Worm (Caenorhabditis elegans): ENCODE data around the gene ubc-24.

Gene ubc-24

DNA sequence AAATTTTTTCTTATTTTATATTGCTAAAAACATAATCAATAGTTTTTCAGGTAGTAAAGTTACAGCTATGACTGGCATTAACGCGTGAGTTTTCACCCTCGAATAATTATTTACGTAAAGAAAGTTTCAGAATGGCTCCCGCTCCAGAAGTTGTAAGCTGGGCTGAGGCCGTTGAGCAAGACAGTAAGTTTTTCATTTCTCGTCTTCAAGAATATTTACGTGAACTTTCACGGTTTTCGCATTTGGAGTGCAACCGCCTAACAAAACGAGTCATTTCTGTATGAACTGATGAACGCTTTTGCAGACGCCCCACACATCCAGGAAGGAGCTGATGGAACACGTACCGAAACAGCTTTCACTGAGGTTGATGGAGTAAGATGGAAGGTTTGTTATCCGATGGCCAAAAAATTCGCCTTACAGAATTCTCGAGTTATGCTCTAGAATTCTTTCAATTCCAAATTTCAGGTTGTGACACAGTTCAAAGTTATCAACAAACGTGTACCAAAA, 37.4 kb downstream of the ubc-24 start, which contains the start of gene eif-3.G:
eif-3.G (plus strand) TSS at position 51 of the 507 bp plus-strand sequence.
- no peak for TF ChIP-seq nhr-77 (tag; optimal IDR thresholded peaks at IDR 0.05)
- no peak for TF ChIP-seq hmg-11 (tag; optimal IDR thresholded peaks at IDR 0.05)

DNA sequence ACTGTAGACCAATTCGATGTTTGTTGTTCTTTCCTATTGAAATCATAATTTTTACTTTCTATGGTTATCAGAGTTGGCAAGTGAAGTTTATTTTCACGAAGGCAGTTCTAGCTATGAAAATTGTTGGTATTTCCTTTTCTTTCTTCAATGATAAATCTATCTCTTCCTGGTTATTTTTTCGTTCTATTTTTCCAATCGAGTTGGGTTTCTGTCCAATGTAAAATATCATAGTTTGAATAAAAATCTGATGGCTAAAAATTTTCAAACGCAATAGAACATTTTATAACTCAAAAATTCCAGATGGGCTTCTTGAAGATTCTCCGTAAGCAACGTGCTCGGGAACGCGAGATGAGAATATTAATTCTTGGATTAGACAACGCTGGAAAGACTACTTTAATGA, 38.6 kb downstream of the ubc-24 start, which contains the start of gene evl-20:
evl-20 (plus strand) TSS at position 301 of the 400 bp plus-strand sequence.
- TF ChIP-seq lin-15B (tag; optimal IDR thresholded peaks at IDR 0.05) = no peak
- TF ChIP-seq nfya-1 (tag; optimal IDR thresholded peaks at IDR 0.05; ENCODE audit: insufficient read depth) = no peak
- TF ChIP-seq nhr-43 (tag; optimal IDR thresholded peaks at IDR 0.05; ENCODE audit: poor library complexity, severe bottlenecking) = no peak
- no peak for TF ChIP-seq eor-1 (tag; optimal IDR thresholded peaks at IDR 0.05)
- no peak for TF ChIP-seq ceh-82 (tag; optimal IDR thresholded peaks at IDR 0.05)
- no peak for TF ChIP-seq nhr-11 (tag; optimal IDR thresholded peaks at IDR 0.05)

DNA sequence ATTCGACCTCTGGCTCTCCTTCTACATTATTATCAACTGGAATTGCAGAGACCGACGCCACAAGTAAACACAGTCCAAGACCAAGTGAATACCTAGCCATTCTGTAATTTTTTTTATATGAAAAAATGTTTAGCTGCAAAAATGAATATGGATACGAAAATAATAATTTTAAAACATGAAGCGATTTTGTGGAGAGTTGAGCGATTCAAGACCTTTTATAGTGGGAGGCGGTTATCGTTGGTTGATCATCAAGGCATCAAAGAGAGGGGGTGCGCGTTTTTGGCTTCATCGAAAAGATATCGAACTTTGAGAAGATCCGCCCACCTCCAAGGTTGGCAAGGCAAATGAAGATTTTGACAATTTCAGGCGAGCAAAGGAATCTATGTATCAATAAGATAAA, 41.3 kb downstream of the ubc-24 start, which contains the start of gene cut-3:
cut-3 (minus strand) TSS at position 101 of the 400 bp plus-strand sequence.
- TF ChIP-seq nhr-12 (tag; optimal IDR thresholded peaks at IDR 0.05) (no peak), elt-2 (tag; optimal IDR thresholded peaks at IDR 0.05) (no peak), egl-5 (tag; optimal IDR thresholded peaks at IDR 0.05) (no peak), zag-1 (tag; optimal IDR thresholded peaks at IDR 0.05) (no peak), nhr-76 (tag; optimal IDR thresholded peaks at IDR 0.05) (no peak), ztf-4 (tag; optimal IDR thresholded peaks at IDR 0.05) (no peak), nhr-23 (tag; optimal IDR thresholded peaks at IDR 0.05) (no peak), snpc-4 (tag; optimal IDR thresholded peaks at IDR 0.05) (no peak), eor-1 (tag; optimal IDR thresholded peaks at IDR 0.05) (no peak), pha-4 (tag; optimal IDR thresholded peaks at IDR 0.05) (no peak), nhr-237 (tag; optimal IDR thresholded peaks at IDR 0.05) (no peak), lin-39 (tag; optimal IDR thresholded peaks at IDR 0.05) (no peak), aly-2 (tag; optimal IDR thresholded peaks at IDR 0.05) (no peak), ceh-82 (tag; optimal IDR thresholded peaks at IDR 0.05) (no peak), jun-1 (tag; optimal IDR thresholded peaks at IDR 0.05) (no peak), daf-12 (tag; optimal IDR thresholded peaks at IDR 0.05) (no peak), ztf-11 (tag; optimal IDR thresholded peaks at IDR 0.05) (no peak)

DNA sequence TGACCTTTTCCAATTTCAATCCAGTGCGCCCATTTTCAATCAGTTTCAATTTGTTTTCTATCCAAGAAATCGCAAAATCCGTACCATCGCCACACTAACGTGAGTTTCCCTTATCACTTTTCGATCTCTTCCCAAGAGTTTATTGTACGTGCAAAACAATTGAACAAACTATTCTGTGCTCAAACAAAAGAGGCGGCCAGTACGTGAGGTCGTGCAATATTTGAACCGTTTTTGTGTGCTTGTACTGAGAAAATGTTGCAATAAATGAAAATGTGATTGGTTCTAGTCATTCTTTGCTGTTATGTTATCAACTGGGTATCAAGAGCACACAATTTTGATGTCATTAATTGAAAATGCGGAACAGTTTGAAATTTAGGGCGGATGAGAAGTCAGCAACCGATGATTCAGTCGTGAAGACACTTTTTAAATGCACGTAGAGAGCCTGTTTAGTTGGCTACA, 44.3 kb downstream of the ubc-24 start, which contains the start of gene F22B5.4:
F22B5.4 (plus strand) TSS at position 51 of the 459 bp plus-strand sequence.
- TF ChIP-seq unc-62 (GFP tag; optimal IDR thresholded peaks at IDR 0.05) (no peak), ceh-82 (tag; optimal IDR thresholded peaks at IDR 0.05) (no peak), aly-2 (tag; optimal IDR thresholded peaks at IDR 0.05) (no peak), daf-12 (tag; optimal IDR thresholded peaks at IDR 0.05) (no peak), eor-1 (tag; optimal IDR thresholded peaks at IDR 0.05) (no peak), pqm-1 (tag; optimal IDR thresholded peaks at IDR 0.05) (peak; percentile 30), fkh-10 (GFP tag; optimal IDR thresholded peaks at IDR 0.05) (no peak), sea-2 (GFP tag; optimal IDR thresholded peaks at IDR 0.05) (no peak), pha-4 (tag; optimal IDR thresholded peaks at IDR 0.05) (peak; percentile 55), hmg-11 (tag; optimal IDR thresholded peaks at IDR 0.05) (no peak), jun-1 (tag; optimal IDR thresholded peaks at IDR 0.05) (peak; percentile 12)

DNA sequence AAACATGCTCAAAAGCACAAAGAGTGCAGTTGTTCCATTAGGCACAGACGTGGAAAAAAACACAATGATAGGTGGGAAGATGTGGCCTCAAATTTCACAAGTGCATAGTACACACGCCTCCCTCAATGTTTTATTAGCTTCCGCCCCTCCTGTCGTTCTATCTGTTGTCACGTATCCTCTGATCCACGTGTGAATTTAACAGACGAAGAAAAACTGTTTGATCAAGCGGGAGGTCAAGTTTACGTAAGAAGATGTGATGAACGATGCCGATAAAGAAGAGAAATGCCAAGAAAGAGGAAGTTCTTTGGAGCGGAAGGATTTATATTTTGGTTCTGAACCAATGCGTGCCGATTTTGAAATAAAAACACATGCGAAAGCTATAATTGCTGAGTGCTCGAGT, 45.3 kb downstream of the ubc-24 start:
- TF ChIP-seq mml-1 (tag; optimal IDR thresholded peaks at IDR 0.05) = no peak
- TF ChIP-seq ama-1 (optimal IDR thresholded peaks at IDR 0.05) = no peak
- no peak for TF ChIP-seq ceh-9 (tag; optimal IDR thresholded peaks at IDR 0.05)
- TF ChIP-seq pha-4 (tag; optimal IDR thresholded peaks at IDR 0.05) = peak; percentile 10

DNA sequence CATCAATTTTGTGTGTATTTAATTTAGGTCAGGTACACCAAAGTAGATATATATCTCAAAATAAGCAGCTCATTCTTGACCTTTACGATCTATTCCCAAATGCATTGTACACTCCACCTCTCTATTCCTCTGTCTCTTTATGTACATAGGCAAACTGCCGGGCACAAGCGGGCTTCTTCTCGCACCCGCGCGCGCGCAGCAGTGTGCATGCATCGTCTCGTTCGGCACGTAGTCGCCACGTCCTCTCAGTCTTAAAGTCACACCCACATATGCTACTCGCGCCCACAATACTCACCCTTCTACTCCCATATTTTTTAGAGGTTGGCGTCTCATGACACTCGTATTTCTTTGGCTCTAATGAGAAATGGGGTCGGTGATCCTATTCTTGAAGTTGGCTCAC, 46.0 kb downstream of the ubc-24 start:
- TF ChIP-seq skn-1 (tag; optimal IDR thresholded peaks at IDR 0.05) (no peak), pha-4 (tag; optimal IDR thresholded peaks at IDR 0.05) (peak; percentile 73), lin-39 (tag; optimal IDR thresholded peaks at IDR 0.05) (peak; percentile 90)
